Fruit fly (Drosophila melanogaster): ENCODE data around the gene CG1504.

The CG1504 gene

dm6 chrX:20256849-20257590 lies 73.2 kb downstream of the CG1504 start, which contains the start of gene CG17065 (continued):
- TF ChIP-seq CG4617 (GFP tag; optimal IDR thresholded peaks at IDR 0.05; ENCODE audit: borderline replicate concordance) (peak; percentile 39), CG13624 (GFP tag; optimal IDR thresholded peaks at IDR 0.05) (peak; percentile 23), CG10565 (GFP tag; optimal IDR thresholded peaks at IDR 0.05) (no peak), fd3F (GFP tag; optimal IDR thresholded peaks at IDR 0.05) (no peak), crp (GFP tag; optimal IDR thresholded peaks at IDR 0.05) (peak in 1 of 2 experiments; percentile 39), CG14050 (GFP tag; IDR thresholded peaks at IDR 0.05) (no peak), fu2 (GFP tag; optimal IDR thresholded peaks at IDR 0.05) (peak; percentile 23), Kr (GFP tag; optimal IDR thresholded peaks at IDR 0.05) (no peak), exex (tag; optimal IDR thresholded peaks at IDR 0.05) (peak; percentile 10), D19B (GFP tag; optimal IDR thresholded peaks at IDR 0.05) (peak; percentile 25), CrebB (tag; optimal IDR thresholded peaks at IDR 0.05) (no peak), schlank (tag; optimal IDR thresholded peaks at IDR 0.05) (no peak), kni (GFP tag; optimal IDR thresholded peaks at IDR 0.05) (no peak), gt (GFP tag; IDR thresholded peaks at IDR 0.05) (no peak), Dek (tag; optimal IDR thresholded peaks at IDR 0.05) (no peak), CG1024 (GFP tag; IDR thresholded peaks at IDR 0.05) (no peak), Mes4 (GFP tag; optimal IDR thresholded peaks at IDR 0.05) (no peak), CG8359 (GFP tag; optimal IDR thresholded peaks at IDR 0.05; ENCODE audit: borderline replicate concordance) (no peak), Sry-β (GFP tag; optimal IDR thresholded peaks at IDR 0.05) (peak; percentile 98), zfh1 (GFP tag; IDR thresholded peaks at IDR 0.05) (peak; percentile 58; the same call in 2 of the 3 replicates), CG7963 (GFP tag; IDR thresholded peaks at IDR 0.05; ENCODE audit: partially characterized antibody) (peak; percentile 41; the same call in 1 of the 3 replicates), pzg (GFP tag; optimal IDR thresholded peaks at IDR 0.05) (peak; percentile 70), Dfd (GFP tag; optimal IDR thresholded peaks at IDR 0.05) (no peak), CG11398 (GFP tag; optimal IDR thresholded peaks at IDR 0.05) (no peak), crc (GFP tag; optimal IDR thresholded peaks at IDR 0.05) (no peak), CG2120 (GFP tag; optimal IDR thresholded peaks at IDR 0.05) (peak; percentile 40), ewg (GFP tag; optimal IDR thresholded peaks at IDR 0.05) (no peak), CG14710 (tag; optimal IDR thresholded peaks at IDR 0.05) (peak; percentile 61), CG1602 (GFP tag; optimal IDR thresholded peaks at IDR 0.05) (no peak), fd96Cb (tag; optimal IDR thresholded peaks at IDR 0.05) (no peak), gce (GFP tag; IDR thresholded peaks at IDR 0.05) (no peak), Dll (GFP tag; IDR thresholded peaks at IDR 0.05; ENCODE audit: partially characterized antibody) (no peak), CG3847 (GFP tag; IDR thresholded peaks at IDR 0.05) (no peak), Pdp1 (GFP tag; optimal IDR thresholded peaks at IDR 0.05) (peak in 1 of 2 experiments; percentile 36), CG6272 (GFP tag; IDR thresholded peaks at IDR 0.05) (no peak), ab (GFP tag; optimal IDR thresholded peaks at IDR 0.05) (no peak), Sry-δ (GFP tag; optimal IDR thresholded peaks at IDR 0.05) (peak; percentile 58), CG7928 (GFP tag; optimal IDR thresholded peaks at IDR 0.05) (no peak), p53 (GFP tag; optimal IDR thresholded peaks at IDR 0.05) (no peak), CG14014 (GFP tag; IDR thresholded peaks at IDR 0.05) (no peak), mld (GFP tag; IDR thresholded peaks at IDR 0.05; ENCODE audit: partially characterized antibody) (no peak; the same call in 2 of the 3 replicates), CG10321 (GFP tag; IDR thresholded peaks at IDR 0.05) (no peak), mirr (GFP tag; optimal IDR thresholded peaks at IDR 0.05) (no peak), CHES-1-like (GFP tag; optimal IDR thresholded peaks at IDR 0.05) (no peak), Side (GFP tag; optimal IDR thresholded peaks at IDR 0.05) (no peak), row (GFP tag; IDR thresholded peaks at IDR 0.05) (peak; percentile 94), CTCF (GFP tag; optimal IDR thresholded peaks at IDR 0.05) (no peak), CG11723 (GFP tag; optimal IDR thresholded peaks at IDR 0.05) (no peak), scrt (GFP tag; optimal IDR thresholded peaks at IDR 0.05) (no peak), br (optimal IDR thresholded peaks at IDR 0.05) (no peak)

Measured in whole organism, embryonic.